Fruit fly (Drosophila melanogaster) whole organism, pupa: ENCODE results near the gene mtDNA-helicase.

ENCODE experiments used
- CG12605 ChIP-seq: fragments of 200-800 bp; sonication (Bioruptor generic); IDR thresholded peaks from 2 replicates; pipeline ENCODE4 v1.3.6; 2022; ENCODE audit warnings: missing biosample characterization, missing genetic modification characterization
- CG17806 ChIP-seq: fragments of 200-800 bp; sonication (Bioruptor generic); optimal IDR thresholded peaks from 2 replicates; lab custom pipeline; 2018; ENCODE audit warnings: missing biosample characterization, mild to moderate bottlenecking, missing genetic modification characterization, moderate library complexity
- CG34367 ChIP-seq: fragments of 200-800 bp; sonication (Bioruptor generic); optimal IDR thresholded peaks from 2 replicates; lab custom pipeline; 2018; ENCODE audit warnings: missing biosample characterization, mild to moderate bottlenecking, missing genetic modification characterization
- CG4496 ChIP-seq: fragments of 200-800 bp; sonication (Bioruptor generic); IDR thresholded peaks from 3 replicates; pipeline ENCODE4 v1.3.6; 2022; ENCODE audit warnings: missing biosample characterization, missing genetic modification characterization
- CG8159 ChIP-seq: fragments of 200-800 bp; sonication (Bioruptor generic); optimal IDR thresholded peaks from 3 replicates; lab custom pipeline; 2018; ENCODE audit warnings: missing biosample characterization, mild to moderate bottlenecking, missing genetic modification characterization, moderate library complexity
- Snoo ChIP-seq: fragments of 200-800 bp; sonication (Bioruptor generic); optimal IDR thresholded peaks from 3 replicates; lab custom pipeline; 2017; ENCODE audit warnings: missing biosample characterization, mild to moderate bottlenecking, missing genetic modification characterization, inconsistent platforms

mtDNA-helicase gene

dm6 chr2L:9862964-9863363, 30.3 kb downstream of the mtDNA-helicase start:
- TF ChIP-seq CG34367: no peak
- TF ChIP-seq Snoo (tag; lab: Kevin White, UChicago): no peak
- no peak for TF ChIP-seq CG17806
- TF ChIP-seq CG4496 (GFP tag; lab: Robert Waterston, UW): peak; percentile 28; the same call in 1 of the 3 replicates
- peak; percentile 7 for TF ChIP-seq CG8159 (tag; lab: Kevin White, UChicago)
- TF ChIP-seq CG12605 (GFP tag; lab: Robert Waterston, UW): no peak
- TF ChIP-seq, all 21 proteins: peak for 2

DNA sequence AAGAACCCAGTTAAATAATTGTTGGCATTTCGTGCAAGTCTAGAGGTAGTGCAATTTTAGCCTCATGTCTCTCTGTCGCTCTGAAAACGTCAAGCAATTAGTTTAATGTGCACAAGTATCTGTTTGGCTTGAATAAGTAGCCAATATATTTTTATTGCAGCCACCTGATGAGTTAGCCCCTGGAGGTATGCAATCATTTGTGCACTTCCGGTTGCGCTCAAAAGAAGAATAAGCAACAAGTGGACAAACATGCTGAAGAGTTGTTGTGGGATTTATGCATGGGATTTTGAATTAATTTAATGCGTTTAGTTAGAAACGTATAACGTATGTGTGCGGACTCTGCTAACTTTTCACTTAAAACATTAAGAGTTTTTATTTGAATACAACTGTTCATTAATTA, 42.5 kb downstream of the mtDNA-helicase start:
- TF ChIP-seq Snoo (tag; lab: Kevin White, UChicago): no peak
